Fruit fly (Drosophila melanogaster): ENCODE measurements around the gene CG14642.
"Not testable (repeated sequence)": the region's sequence is repeated elsewhere in the genome, so short reads cannot be mapped to it uniquely, and the experiment has no call there.

Gene CG14642

dm6 chr3R:4228426-4228825 is 14.1 kb downstream of the CG14642 start:
- TF ChIP-seq EcR (GFP tag; optimal IDR thresholded peaks at IDR 0.05) (no peak), Dll (optimal IDR thresholded peaks at IDR 0.05) (no peak), usp (GFP tag; optimal IDR thresholded peaks at IDR 0.05) (no peak), pan (optimal IDR thresholded peaks at IDR 0.05) (no peak), CG8478 (optimal IDR thresholded peaks at IDR 0.05) (no peak), psq (optimal IDR thresholded peaks at IDR 0.05) (no peak)

DNA sequence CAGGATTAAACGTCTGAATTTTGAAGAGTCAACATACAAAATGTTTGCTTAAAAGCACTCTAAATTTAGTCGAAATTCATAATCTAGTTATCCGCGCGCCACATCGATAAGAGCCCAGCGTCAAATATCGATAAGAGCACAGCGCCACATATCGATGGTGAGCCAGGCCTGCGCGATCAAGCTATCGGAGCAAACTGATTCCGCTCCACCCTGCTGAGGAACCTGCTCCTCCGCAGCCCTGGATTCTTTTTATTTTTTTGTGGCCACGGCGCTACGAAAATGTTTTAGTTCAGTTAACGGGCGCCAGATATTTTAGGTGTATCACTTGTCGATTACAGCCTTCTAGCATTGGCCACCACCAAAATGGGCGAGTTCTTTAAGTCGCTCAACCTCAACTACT is 21.7 kb downstream of the CG14642 start:
- TF ChIP-seq usp (GFP tag; optimal IDR thresholded peaks at IDR 0.05) (no peak), EcR (GFP tag; optimal IDR thresholded peaks at IDR 0.05) (no peak), psq (optimal IDR thresholded peaks at IDR 0.05) (no peak), Dll (optimal IDR thresholded peaks at IDR 0.05) (no peak), CG8478 (optimal IDR thresholded peaks at IDR 0.05) (no peak), pan (optimal IDR thresholded peaks at IDR 0.05) (no peak)

dm6 chr3R:4220030-4220429 is 22.5 kb downstream of the CG14642 start, which contains the start of gene CG31516:
Gene CG31516, minus strand, starts transcription at chr3R:4220130.
- no peak for TF ChIP-seq psq (optimal IDR thresholded peaks at IDR 0.05)
- TF ChIP-seq pan (optimal IDR thresholded peaks at IDR 0.05) = no peak
- TF ChIP-seq Dll (optimal IDR thresholded peaks at IDR 0.05) = no peak
- no peak for TF ChIP-seq usp (GFP tag; optimal IDR thresholded peaks at IDR 0.05)
- TF ChIP-seq EcR (GFP tag; optimal IDR thresholded peaks at IDR 0.05) = no peak
- no peak for TF ChIP-seq CG8478 (optimal IDR thresholded peaks at IDR 0.05)

- peak; percentile 18 for TF ChIP-seq Dll (optimal IDR thresholded peaks at IDR 0.05)
- no peak for TF ChIP-seq pan (optimal IDR thresholded peaks at IDR 0.05)
Observed at dm6 chr3R:4215264-4215993, 27.1 kb downstream of the CG14642 start, which contains the start of gene CG14636. Gene CG14636, minus strand, starts transcription at chr3R:4215314.

DNA sequence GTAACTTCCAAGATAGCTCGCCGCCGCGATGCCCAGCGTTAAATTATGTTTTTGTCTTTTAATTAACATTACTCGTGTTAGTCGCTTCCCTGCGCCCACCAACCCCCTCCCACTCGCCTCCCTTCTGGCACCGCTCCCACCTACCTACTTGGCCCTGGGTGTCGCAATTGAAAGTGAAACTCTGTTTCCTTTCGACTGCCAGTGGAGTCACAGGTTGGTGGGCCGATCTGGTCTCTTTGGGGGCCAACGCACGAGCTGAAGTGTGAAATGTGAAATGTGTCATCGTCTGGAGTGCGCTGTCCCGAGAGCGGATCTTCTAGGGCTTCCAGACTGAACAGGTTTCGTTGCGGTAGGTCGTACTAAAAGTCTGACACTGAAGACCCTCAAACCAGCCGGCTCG is 27.9 kb downstream of the CG14642 start:
- no peak for TF ChIP-seq pan (optimal IDR thresholded peaks at IDR 0.05)
- TF ChIP-seq CG8478 (optimal IDR thresholded peaks at IDR 0.05) = no peak
- no peak for TF ChIP-seq EcR (GFP tag; optimal IDR thresholded peaks at IDR 0.05)
- TF ChIP-seq Dll (optimal IDR thresholded peaks at IDR 0.05) = peak; percentile 14
- no peak for TF ChIP-seq psq (optimal IDR thresholded peaks at IDR 0.05)
- no peak for TF ChIP-seq usp (GFP tag; optimal IDR thresholded peaks at IDR 0.05)

DNA sequence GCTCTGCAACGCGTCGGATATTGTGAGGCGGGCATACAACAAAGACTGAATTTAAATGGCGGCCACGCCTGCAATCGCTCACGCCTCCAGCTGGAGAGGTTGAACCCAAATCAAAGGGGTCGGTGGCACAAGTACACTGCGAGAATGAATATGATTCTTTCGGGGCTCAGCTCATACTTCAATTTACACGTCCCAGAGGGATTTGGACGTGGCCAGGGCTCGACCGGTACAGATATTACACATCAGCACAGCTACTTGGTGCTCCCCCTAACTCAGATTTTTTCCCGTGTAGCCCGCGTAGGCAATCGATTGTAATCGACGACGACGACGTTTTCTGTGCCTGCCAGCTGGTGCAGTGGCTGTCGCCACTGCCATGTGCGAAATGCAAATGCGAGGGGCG is 28.5 kb downstream of the CG14642 start:
- TF ChIP-seq Dll (optimal IDR thresholded peaks at IDR 0.05) = no peak
- TF ChIP-seq pan (optimal IDR thresholded peaks at IDR 0.05) = no peak
- no peak for TF ChIP-seq CG8478 (optimal IDR thresholded peaks at IDR 0.05)
- no peak for TF ChIP-seq usp (GFP tag; optimal IDR thresholded peaks at IDR 0.05)
- TF ChIP-seq EcR (GFP tag; optimal IDR thresholded peaks at IDR 0.05) = peak in 1 of 2 experiments; percentile 70
- no peak for TF ChIP-seq psq (optimal IDR thresholded peaks at IDR 0.05)

- not testable (repeated sequence) for TF ChIP-seq psq (optimal IDR thresholded peaks at IDR 0.05); CG8478 (optimal IDR thresholded peaks at IDR 0.05); EcR (GFP tag; optimal IDR thresholded peaks at IDR 0.05)
Observed at dm6 chr3R:4211483-4211882, 31.0 kb downstream of the CG14642 start, which contains the start of gene aux. Gene aux, plus strand, starts transcription at chr3R:4211783.

dm6 chr3R:4197055-4197454 is 45.5 kb downstream of the CG14642 start, which contains the start of gene beta-Man:
Gene beta-Man, plus strand, starts transcription at chr3R:4197206.
- TF ChIP-seq pan (optimal IDR thresholded peaks at IDR 0.05) (no peak), psq (optimal IDR thresholded peaks at IDR 0.05) (no peak), usp (GFP tag; optimal IDR thresholded peaks at IDR 0.05) (no peak), EcR (GFP tag; optimal IDR thresholded peaks at IDR 0.05) (no peak), CG8478 (optimal IDR thresholded peaks at IDR 0.05) (no peak), Dll (optimal IDR thresholded peaks at IDR 0.05) (no peak)

Measured in whole organism.